Worm (Caenorhabditis elegans): ENCODE data around the gene lst-6.

The lst-6 gene

DNA sequence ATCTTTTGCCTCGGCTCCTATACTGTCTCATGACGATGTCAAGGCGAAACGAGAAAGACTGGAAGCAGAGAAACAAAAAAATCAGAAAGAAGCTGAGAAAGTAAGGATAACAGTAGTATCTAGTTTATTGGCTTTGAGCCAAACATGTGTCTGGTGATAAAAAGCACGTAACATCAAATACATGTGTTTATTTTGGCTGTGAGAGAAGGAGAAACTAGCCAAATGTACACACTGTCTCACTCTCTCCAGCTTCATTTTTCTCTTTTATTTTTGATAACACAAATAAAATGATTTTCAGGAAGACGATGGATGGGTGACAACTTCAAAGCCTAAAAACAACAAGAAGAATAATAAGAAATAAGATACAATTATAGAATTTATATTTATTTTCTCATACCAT lies 7.2 kb upstream of the lst-6 start:
- TF ChIP-seq efl-1 (optimal IDR thresholded peaks at IDR 0.05) (no peak), efl-1 (GFP tag; optimal IDR thresholded peaks at IDR 0.05 in 1 of 2) (peak in 1 of 2 experiments; percentile 79), unc-86 (tag; optimal IDR thresholded peaks at IDR 0.05) (no peak)

- TF ChIP-seq lin-14 (GFP tag; optimal IDR thresholded peaks at IDR 0.05) (peak; percentile 51), lin-15B (tag; optimal IDR thresholded peaks at IDR 0.05) (peak; percentile 60), snu-23 (GFP tag; optimal IDR thresholded peaks at IDR 0.05) (peak; percentile 38), ztf-4 (tag; optimal IDR thresholded peaks at IDR 0.05) (no peak), lin-39 (tag; optimal IDR thresholded peaks at IDR 0.05) (no peak), fkh-8 (tag; optimal IDR thresholded peaks at IDR 0.05) (no peak), C16A3.4 (tag; optimal IDR thresholded peaks at IDR 0.05) (peak; percentile 21), lin-35 (GFP tag; optimal IDR thresholded peaks at IDR 0.05) (peak; percentile 30 to 64), grh-1 (GFP tag; IDR thresholded peaks at IDR 0.05) (no peak), ceh-82 (tag; optimal IDR thresholded peaks at IDR 0.05) (peak in 1 of 3 experiments; percentile 13), egl-13 (tag; optimal IDR thresholded peaks at IDR 0.05) (no peak), pqm-1 (tag; optimal IDR thresholded peaks at IDR 0.05) (no peak), nhr-71 (tag; optimal IDR thresholded peaks at IDR 0.05) (peak; percentile 34), unc-62 (GFP tag; optimal IDR thresholded peaks at IDR 0.05) (no peak), elt-2 (tag; optimal IDR thresholded peaks at IDR 0.05) (peak; percentile 10), nhr-28 (tag; optimal IDR thresholded peaks at IDR 0.05) (no peak), ces-1 (GFP tag; optimal IDR thresholded peaks at IDR 0.05) (no peak), xbp-1 (tag; optimal IDR thresholded peaks at IDR 0.05) (peak; percentile 17), mep-1 (tag; optimal IDR thresholded peaks at IDR 0.05) (peak; percentile 44), F16B12.6 (tag; optimal IDR thresholded peaks at IDR 0.05) (peak; percentile 17), nhr-85 (tag) (peak; percentile 70), unc-98 (GFP tag; IDR thresholded peaks at IDR 0.05) (no peak), hlh-4 (tag; optimal IDR thresholded peaks at IDR 0.05) (no peak), ceh-88 (GFP tag; IDR thresholded peaks at IDR 0.05) (no peak), nhr-76 (tag; optimal IDR thresholded peaks at IDR 0.05) (no peak), rnt-1 (tag; optimal IDR thresholded peaks at IDR 0.05) (no peak), dsc-1 (tag; optimal IDR thresholded peaks at IDR 0.05) (no peak), hlh-17 (GFP tag; optimal IDR thresholded peaks at IDR 0.05; ENCODE audit: borderline replicate concordance) (no peak), zip-4 (GFP tag; optimal IDR thresholded peaks at IDR 0.05) (no peak), nhr-84 (tag; optimal IDR thresholded peaks at IDR 0.05) (no peak), C34B4.2 (tag; optimal IDR thresholded peaks at IDR 0.05) (no peak), sptf-1 (tag; optimal IDR thresholded peaks at IDR 0.05) (no peak), irx-1 (tag; optimal IDR thresholded peaks at IDR 0.05) (no peak), lir-3 (tag; optimal IDR thresholded peaks at IDR 0.05; ENCODE audit: poor library complexity) (no peak), fkh-4 (tag; optimal IDR thresholded peaks at IDR 0.05; ENCODE audit: borderline replicate concordance) (no peak), pag-3 (tag; optimal IDR thresholded peaks at IDR 0.05; ENCODE audit: borderline replicate concordance, insufficient read depth) (no peak), C04F5.9 (tag; optimal IDR thresholded peaks at IDR 0.05) (no peak), egl-27 (tag; optimal IDR thresholded peaks at IDR 0.05) (no peak), blmp-1 (tag; optimal IDR thresholded peaks at IDR 0.05) (peak; percentile 52), elt-3 (tag; optimal IDR thresholded peaks at IDR 0.05) (no peak), ets-5 (GFP tag; IDR thresholded peaks at IDR 0.05) (no peak), ceh-63 (GFP tag; optimal IDR thresholded peaks at IDR 0.05) (no peak), unc-130 (tag; optimal IDR thresholded peaks at IDR 0.05) (no peak), hpl-2 (GFP tag; optimal IDR thresholded peaks at IDR 0.05) (no peak), ceh-90 (tag; optimal IDR thresholded peaks at IDR 0.05) (no peak), nhr-12 (tag; optimal IDR thresholded peaks at IDR 0.05) (no peak), nhr-11 (tag; optimal IDR thresholded peaks at IDR 0.05) (no peak)
These were observed 2.9 kb upstream of the lst-6 start, which contains the start of gene znf-598 for ce11 chrII:7024897-7025852. Gene znf-598, plus strand, starts transcription at chrII:7025802.
